Worm (Caenorhabditis elegans): ENCODE data around the gene Y46G5A.29.

The Y46G5A.29 gene

DNA sequence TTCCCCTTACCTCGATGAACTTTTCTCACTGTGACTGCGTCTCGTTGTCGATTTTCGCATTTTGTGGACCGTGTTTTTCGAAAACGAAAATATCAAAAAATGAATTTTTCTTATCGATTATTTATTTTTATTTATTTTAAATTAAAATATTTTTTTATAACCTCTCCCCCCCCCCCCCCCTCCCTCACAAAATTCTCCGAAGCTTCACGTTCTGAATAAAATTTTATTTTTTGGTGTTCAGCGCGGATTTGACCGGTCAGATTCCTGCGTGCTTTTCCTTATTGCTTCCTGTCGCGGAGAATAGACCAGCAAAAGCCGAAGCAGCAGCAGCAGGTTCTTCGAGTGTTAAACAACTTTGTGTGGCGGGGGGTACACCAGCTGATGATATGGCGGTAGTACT lies 37.5 kb upstream of the Y46G5A.29 start, which contains the start of gene Y46G5A.22 (continued):
- no peak for TF ChIP-seq egl-18 (GFP tag; IDR thresholded peaks at IDR 0.05)
- no peak for TF ChIP-seq nhr-90 (tag; optimal IDR thresholded peaks at IDR 0.05)

DNA sequence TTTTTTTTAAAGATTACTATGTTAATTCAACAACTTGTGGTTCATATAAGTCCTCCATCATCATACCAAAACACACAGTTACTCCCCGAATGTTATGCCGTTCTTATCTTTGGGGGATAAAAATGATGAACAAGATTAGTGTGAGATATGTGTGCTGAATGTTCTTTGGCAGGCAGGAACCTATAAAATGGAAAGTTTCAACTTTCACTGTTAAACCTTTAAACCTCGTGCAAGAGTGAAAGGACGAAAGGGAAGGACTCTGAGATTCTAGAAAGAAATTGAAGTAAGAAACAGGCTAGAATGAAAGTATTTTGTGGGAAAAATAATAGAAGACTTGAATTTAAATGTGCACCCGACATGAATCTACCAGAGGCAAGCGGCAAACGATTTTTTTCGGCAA lies 36.0 kb upstream of the Y46G5A.29 start:
- TF ChIP-seq ets-4 (GFP tag; optimal IDR thresholded peaks at IDR 0.05) (no peak), dpl-1 (GFP tag; optimal IDR thresholded peaks at IDR 0.05) (no peak), Y79H2A.3 (GFP tag; conservative IDR thresholded peaks at IDR 0.05) (no peak), F10E7.11 (tag; optimal IDR thresholded peaks at IDR 0.05) (no peak), madf-10 (tag; optimal IDR thresholded peaks at IDR 0.05) (no peak), lir-1 (GFP tag; conservative IDR thresholded peaks at IDR 0.05) (no peak), Y67H2A.10 (GFP tag; conservative IDR thresholded peaks at IDR 0.05) (no peak), hmg-1.2 (GFP tag; IDR thresholded peaks at IDR 0.05) (no peak), F33H1.4 (GFP tag; IDR thresholded peaks at IDR 0.05) (no peak), ceh-91 (GFP tag; IDR thresholded peaks at IDR 0.05) (no peak), ccch-3 (GFP tag; optimal IDR thresholded peaks at IDR 0.05) (no peak), B0336.3 (GFP tag; IDR thresholded peaks at IDR 0.05) (no peak), lin-40 (tag; optimal IDR thresholded peaks at IDR 0.05) (no peak), repo-1 (tag; optimal IDR thresholded peaks at IDR 0.05) (no peak), rcor-1 (GFP tag; IDR thresholded peaks at IDR 0.05) (no peak), egl-18 (GFP tag; IDR thresholded peaks at IDR 0.05) (no peak), T07F8.4 (tag; optimal IDR thresholded peaks at IDR 0.05) (no peak), egrh-3 (GFP tag; IDR thresholded peaks at IDR 0.05) (no peak), F55B11.4 (tag; optimal IDR thresholded peaks at IDR 0.05; ENCODE audit: borderline replicate concordance, insufficient read depth) (no peak), die-1 (tag; optimal IDR thresholded peaks at IDR 0.05) (no peak)

DNA sequence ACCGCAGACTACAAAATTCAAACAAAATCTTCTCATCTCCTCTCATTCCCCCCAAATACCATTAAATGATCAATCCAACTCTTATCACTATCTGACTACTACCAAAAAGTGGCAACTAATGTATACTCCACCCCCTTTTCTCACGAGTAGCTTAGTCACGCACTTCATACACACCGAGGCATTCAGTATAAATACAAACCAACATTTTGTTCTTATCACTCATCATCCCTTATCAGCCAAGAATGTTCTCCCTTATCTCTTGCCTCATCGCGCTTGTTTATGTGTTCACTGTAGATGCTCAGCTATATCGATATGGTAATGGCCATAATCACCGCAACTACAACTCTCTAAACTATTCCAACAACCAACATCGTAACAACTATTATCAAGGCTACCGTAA lies 32.6 kb upstream of the Y46G5A.29 start, which contains the start of gene Y46G5A.36:
Gene Y46G5A.36 (plus strand): TSS at position 243 of the 400 bp plus-strand sequence.
- TF ChIP-seq ccch-3 (GFP tag; optimal IDR thresholded peaks at IDR 0.05): no peak
- no peak for TF ChIP-seq akir-1 (GFP tag; optimal IDR thresholded peaks at IDR 0.05)
- no peak for TF ChIP-seq hsf-1 (GFP tag; IDR thresholded peaks at IDR 0.05)
- TF ChIP-seq sea-2 (GFP tag; IDR thresholded peaks at IDR 0.05): no peak
- TF ChIP-seq xnd-1 (tag; optimal IDR thresholded peaks at IDR 0.05): no peak
- TF ChIP-seq nhr-80 (tag; optimal IDR thresholded peaks at IDR 0.05): peak; percentile 41

DNA sequence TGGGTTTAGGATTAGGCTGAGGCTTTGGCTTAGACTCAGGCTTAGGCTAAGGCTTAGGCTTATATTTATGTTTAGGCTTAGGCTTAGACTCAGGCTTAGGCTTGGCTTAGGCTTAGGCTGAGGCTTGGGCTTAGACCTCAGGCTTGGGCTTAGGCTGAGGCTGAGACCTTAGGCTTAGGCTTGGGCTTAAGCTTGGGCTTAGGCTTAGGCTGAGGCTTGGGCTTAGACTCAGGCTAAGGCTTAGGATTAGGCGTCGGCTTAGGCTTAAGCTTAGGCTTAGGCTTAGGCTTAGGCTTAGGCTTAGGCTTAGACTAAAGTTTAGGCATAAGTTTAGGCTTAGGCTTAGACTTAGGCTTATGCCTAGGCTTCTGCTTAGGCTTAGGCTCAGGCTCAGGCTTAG lies 31.5 kb upstream of the Y46G5A.29 start:
- TF ChIP-seq egrh-3 (GFP tag; IDR thresholded peaks at IDR 0.05) (0 out of 2 replicates have a peak, but pooled peaks have one; percentile 6), snpc-1.3 (tag; optimal IDR thresholded peaks at IDR 0.05; ENCODE audit: insufficient read depth) (no peak)

DNA sequence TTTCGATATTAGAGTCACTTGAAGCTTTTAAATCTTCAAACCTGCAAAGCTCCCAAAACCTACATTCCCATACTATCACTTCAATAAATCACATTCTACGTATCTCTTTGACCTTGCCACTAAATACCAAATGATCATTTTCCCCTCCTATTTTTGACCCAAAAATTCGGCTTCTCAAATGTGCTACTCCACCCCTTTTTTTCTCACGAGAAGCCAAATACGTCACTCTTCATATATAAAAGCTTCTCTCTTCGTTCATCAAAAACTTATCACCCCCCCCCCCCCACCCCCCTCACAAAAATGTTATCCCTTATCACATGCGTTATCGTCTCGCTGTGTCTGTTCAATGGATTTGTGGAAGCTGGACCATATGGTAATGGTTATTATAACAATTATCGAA lies 29.2 kb upstream of the Y46G5A.29 start, which contains the start of gene Y46G5A.38:
Gene Y46G5A.38 (plus strand): TSS at position 301 of the 400 bp plus-strand sequence.
- TF ChIP-seq ceh-40 (GFP tag; IDR thresholded peaks at IDR 0.05) (no peak), efl-1 (GFP tag; optimal IDR thresholded peaks at IDR 0.05) (no peak)

DNA sequence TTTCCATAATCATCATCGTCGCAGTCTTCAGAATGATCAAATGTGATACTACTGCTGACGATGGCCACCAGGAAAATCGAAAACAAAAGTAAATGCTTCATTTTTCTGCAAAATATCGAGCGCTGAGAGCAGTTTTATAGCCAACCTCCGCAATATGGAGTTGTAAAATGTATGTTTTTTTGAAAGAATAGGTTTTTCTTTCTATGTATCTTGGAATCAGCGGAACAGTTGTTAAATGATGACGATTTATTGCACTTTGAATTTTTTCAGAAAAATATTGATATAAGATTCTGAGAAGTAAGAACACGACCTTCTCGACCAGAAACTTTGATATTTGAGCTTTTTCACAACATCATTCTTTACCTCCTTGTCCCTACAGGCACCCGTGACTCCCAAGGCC lies 27.1 kb upstream of the Y46G5A.29 start, which contains the start of gene Y46G5A.23:
Gene Y46G5A.23 (minus strand): TSS at position 101 of the 400 bp plus-strand sequence.
- TF ChIP-seq snpc-4 (GFP tag; optimal IDR thresholded peaks at IDR 0.05): no peak
- TF ChIP-seq snpc-4 (tag; optimal IDR thresholded peaks at IDR 0.05): no peak
- no peak for TF ChIP-seq nfya-2 (GFP tag; IDR thresholded peaks at IDR 0.05)
- TF ChIP-seq cebp-1 (GFP tag; IDR thresholded peaks at IDR 0.05): no peak
- TF ChIP-seq cebp-1 (tag; optimal IDR thresholded peaks at IDR 0.05): no peak

Measured in whole organism, young adult.